Fruit fly (Drosophila melanogaster) whole organism, pupa: ENCODE data around the gene hng3.
A peak's percentile ranks its signal among the peaks of the same experiment; 100 is the strongest.

Experiments
- CG10348 ChIP-seq: fragments of 200-800 bp; sonication (Bioruptor generic); IDR thresholded peaks from 2 replicates; pipeline ENCODE4 v1.3.6; 2022; ENCODE audit warnings: missing biosample characterization, missing genetic modification characterization
- CG12605 ChIP-seq: fragments of 200-800 bp; sonication (Bioruptor generic); IDR thresholded peaks from 2 replicates; pipeline ENCODE4 v1.3.6; 2022; ENCODE audit warnings: missing biosample characterization, missing genetic modification characterization
- CG13204 ChIP-seq: fragments of 200-800 bp; sonication (Bioruptor generic); optimal IDR thresholded peaks from 2 replicates; lab custom pipeline; 2018; ENCODE audit warnings: missing biosample characterization, mild to moderate bottlenecking, missing genetic modification characterization, moderate library complexity
- CG14655 ChIP-seq: fragments of 200-800 bp; sonication (Bioruptor generic); optimal IDR thresholded peaks from 3 replicates; lab custom pipeline; 2017; ENCODE audit warnings: mild to moderate bottlenecking, missing biosample characterization, missing genetic modification reagents, missing genetic modification characterization
- CG15710 ChIP-seq: fragments of 200-800 bp; sonication (Bioruptor generic); optimal IDR thresholded peaks from 2 replicates; lab custom pipeline; 2018; ENCODE audit warnings: missing biosample characterization, mild to moderate bottlenecking, missing genetic modification characterization, moderate library complexity
- CG17806 ChIP-seq: fragments of 200-800 bp; sonication (Bioruptor generic); optimal IDR thresholded peaks from 2 replicates; lab custom pipeline; 2018; ENCODE audit warnings: missing biosample characterization, mild to moderate bottlenecking, missing genetic modification characterization, moderate library complexity
- CG32121 ChIP-seq: fragments of 200-800 bp; sonication (Bioruptor generic); IDR thresholded peaks from 2 replicates; pipeline ENCODE4 v1.3.6; 2022; ENCODE audit warnings: missing biosample characterization, missing genetic modification characterization
- CG34367 ChIP-seq: fragments of 200-800 bp; sonication (Bioruptor generic); optimal IDR thresholded peaks from 2 replicates; lab custom pipeline; 2018; ENCODE audit warnings: missing biosample characterization, mild to moderate bottlenecking, missing genetic modification characterization
- CG4496 ChIP-seq: fragments of 200-800 bp; sonication (Bioruptor generic); IDR thresholded peaks from 3 replicates; pipeline ENCODE4 v1.3.6; 2022; ENCODE audit warnings: missing biosample characterization, missing genetic modification characterization
- CG8159 ChIP-seq: fragments of 200-800 bp; sonication (Bioruptor generic); optimal IDR thresholded peaks from 3 replicates; lab custom pipeline; 2018; ENCODE audit warnings: missing biosample characterization, mild to moderate bottlenecking, missing genetic modification characterization, moderate library complexity
- CG8301 ChIP-seq: fragments of 200-800 bp; sonication (Bioruptor generic); optimal IDR thresholded peaks from 2 replicates; lab custom pipeline; 2018; ENCODE audit warnings: missing biosample characterization, mild to moderate bottlenecking, missing genetic modification characterization
- CG9948 ChIP-seq: fragments of 200-800 bp; sonication (Bioruptor generic); optimal IDR thresholded peaks from 2 replicates; lab custom pipeline; 2018; ENCODE audit warnings: missing biosample characterization, mild to moderate bottlenecking, missing genetic modification characterization, moderate library complexity
- D1 ChIP-seq: fragments of 200-800 bp; sonication (Bioruptor generic); optimal IDR thresholded peaks from 2 replicates; lab custom pipeline; 2018; ENCODE audit warnings: missing biosample characterization, mild to moderate bottlenecking, missing genetic modification characterization, moderate library complexity
- EcR ChIP-seq: fragments of 200-800 bp; sonication (Bioruptor generic); optimal IDR thresholded peaks from 3 replicates; lab custom pipeline; 2019; ENCODE audit warnings: missing biosample characterization, missing genetic modification characterization, mild to moderate bottlenecking, moderate library complexity, missing genetic modification reagents
- Ets98B ChIP-seq: fragments of 200-800 bp; sonication (Bioruptor generic); IDR thresholded peaks from 2 replicates; pipeline ENCODE4 v1.3.6; 2022; ENCODE audit warnings: missing biosample characterization, missing genetic modification characterization
- Pif1A ChIP-seq: fragments of 200-800 bp; sonication (Bioruptor generic); optimal IDR thresholded peaks from 3 replicates; lab custom pipeline; 2016; ENCODE audit warnings: missing biosample characterization, missing genetic modification characterization
- Pif1B ChIP-seq: fragments of 200-800 bp; sonication (Bioruptor generic); optimal IDR thresholded peaks from 3 replicates; lab custom pipeline; 2016; ENCODE audit warnings: missing biosample characterization, missing genetic modification characterization
- Snoo ChIP-seq: fragments of 200-800 bp; sonication (Bioruptor generic); optimal IDR thresholded peaks from 3 replicates; lab custom pipeline; 2017; ENCODE audit warnings: missing biosample characterization, mild to moderate bottlenecking, missing genetic modification characterization, inconsistent platforms
- fd96Ca ChIP-seq: fragments of 200-800 bp; sonication (Bioruptor generic); IDR thresholded peaks from 3 replicates; pipeline ENCODE4 v1.3.6; 2022; ENCODE audit warnings: missing biosample characterization, missing genetic modification characterization
- gl ChIP-seq: fragments of 200-800 bp; sonication (Bioruptor generic); optimal IDR thresholded peaks from 2 replicates; lab custom pipeline; 2018; ENCODE audit warnings: missing biosample characterization, mild to moderate bottlenecking, missing genetic modification characterization
- rn ChIP-seq: fragments of 200-800 bp; sonication (Bioruptor generic); IDR thresholded peaks from 2 replicates; pipeline ENCODE4 v1.3.6; 2022; ENCODE audit warnings: missing biosample characterization, missing genetic modification characterization

hng3 gene

dm6 chr3L:728579-728978 lies 26.7 kb downstream of the hng3 start:
- TF ChIP-seq Pif1B (no peak), CG9948 (tag; lab: Kevin White, UChicago) (no peak), Snoo (tag; lab: Kevin White, UChicago) (no peak), EcR (GFP tag; lab: Kevin White, UChicago) (no peak), gl (tag; lab: Kevin White, UChicago) (no peak), CG8159 (tag; lab: Kevin White, UChicago) (peak; percentile 13), Ets98B (GFP tag; lab: Robert Waterston, UW) (no peak)

dm6 chr3L:727874-728273 lies 27.4 kb downstream of the hng3 start:
- TF ChIP-seq CG17806 (tag; lab: Kevin White, UChicago) (peak; percentile 64), rn (GFP tag; lab: Robert Waterston, UW) (no peak), CG15710 (tag; lab: Kevin White, UChicago) (peak; percentile 31), CG9948 (tag; lab: Kevin White, UChicago) (peak; percentile 30), CG8159 (tag; lab: Kevin White, UChicago) (peak; percentile 47), CG32121 (no peak), fd96Ca (GFP tag; lab: Robert Waterston, UW) (no peak), CG12605 (GFP tag; lab: Robert Waterston, UW) (no peak), CG8301 (no peak), CG4496 (GFP tag; lab: Robert Waterston, UW) (no peak), Pif1A (GFP tag; lab: Kevin White, UChicago) (peak; percentile 46), CG14655 (GFP tag; lab: Kevin White, UChicago) (no peak), CG10348 (GFP tag; lab: Robert Waterston, UW) (no peak), Ets98B (GFP tag; lab: Robert Waterston, UW) (no peak), Pif1B (peak; percentile 40), CG34367 (tag; lab: Kevin White, UChicago) (peak; percentile 19), Snoo (tag; lab: Kevin White, UChicago) (peak; percentile 72), gl (tag; lab: Kevin White, UChicago) (no peak), D1 (tag; lab: Kevin White, UChicago) (no peak), EcR (GFP tag; lab: Kevin White, UChicago) (no peak), CG13204 (no peak)
- TF ChIP-seq, all 21 proteins: peak for 8

DNA sequence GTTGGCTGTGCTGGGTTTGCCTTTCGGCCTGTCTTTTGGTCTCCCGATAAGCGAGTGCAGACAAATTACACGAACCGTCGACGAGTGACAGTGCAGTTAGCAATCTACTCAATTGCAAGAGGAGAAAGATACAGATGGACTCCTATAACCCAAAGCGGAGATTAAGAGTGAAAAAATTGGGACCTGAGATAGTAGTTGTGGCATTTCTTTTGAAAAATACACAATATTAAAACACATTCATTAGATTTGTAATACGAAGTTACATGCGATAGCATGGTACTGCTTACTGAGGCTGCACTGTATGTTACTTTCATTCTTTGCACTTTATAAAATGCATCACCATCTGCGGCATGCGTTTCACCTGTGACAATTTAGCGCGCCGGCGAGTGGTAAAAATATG lies 28.1 kb downstream of the hng3 start:
- TF ChIP-seq gl (tag; lab: Kevin White, UChicago): no peak
- TF ChIP-seq Pif1A (GFP tag; lab: Kevin White, UChicago): peak; percentile 18
- peak; percentile 56 for TF ChIP-seq Snoo (tag; lab: Kevin White, UChicago)

dm6 chr3L:726486-727180 lies 28.7 kb downstream of the hng3 start:
- TF ChIP-seq CG34367 (tag; lab: Kevin White, UChicago): no peak
- no peak for TF ChIP-seq Pif1A (GFP tag; lab: Kevin White, UChicago)
- no peak for TF ChIP-seq Ets98B (GFP tag; lab: Robert Waterston, UW)
- no peak for TF ChIP-seq CG12605 (GFP tag; lab: Robert Waterston, UW)
- TF ChIP-seq CG8301: no peak
- no peak for TF ChIP-seq Pif1B
- TF ChIP-seq CG17806 (tag; lab: Kevin White, UChicago): no peak

- peak; percentile 74 for TF ChIP-seq CG8159 (tag; lab: Kevin White, UChicago)
- TF ChIP-seq Ets98B (GFP tag; lab: Robert Waterston, UW): no peak
- TF ChIP-seq CG14655 (GFP tag; lab: Kevin White, UChicago): peak; percentile 47
- no peak for TF ChIP-seq rn (GFP tag; lab: Robert Waterston, UW)
- TF ChIP-seq Snoo (tag; lab: Kevin White, UChicago): peak; percentile 80
- TF ChIP-seq D1 (tag; lab: Kevin White, UChicago): peak; percentile 12
- TF ChIP-seq CG17806 (tag; lab: Kevin White, UChicago): peak; percentile 75
- peak; percentile 70 for TF ChIP-seq CG9948 (tag; lab: Kevin White, UChicago)
- TF ChIP-seq CG32121: no peak
- TF ChIP-seq CG4496 (GFP tag; lab: Robert Waterston, UW): 0 out of 3 replicates have a peak, but pooled peaks have one; percentile 39
- peak; percentile 71 for TF ChIP-seq Pif1A (GFP tag; lab: Kevin White, UChicago)
- TF ChIP-seq CG13204: no peak
- no peak for TF ChIP-seq CG10348 (GFP tag; lab: Robert Waterston, UW)
- TF ChIP-seq CG12605 (GFP tag; lab: Robert Waterston, UW): no peak
- peak; percentile 71 for TF ChIP-seq CG15710 (tag; lab: Kevin White, UChicago)
- TF ChIP-seq fd96Ca (GFP tag; lab: Robert Waterston, UW): peak; percentile 51; the same call in 1 of the 3 replicates
- TF ChIP-seq Pif1B: peak; percentile 66
- TF ChIP-seq EcR (GFP tag; lab: Kevin White, UChicago): no peak
- peak; percentile 30 for TF ChIP-seq gl (tag; lab: Kevin White, UChicago)
- peak; percentile 49 for TF ChIP-seq CG34367 (tag; lab: Kevin White, UChicago)
- peak; percentile 28 for TF ChIP-seq CG8301
These were observed 29.6 kb downstream of the hng3 start for dm6 chr3L:725527-726191.
